Worm (Caenorhabditis elegans) whole organism, midembryonic: Measurements from ENCODE around the gene K07E3.1.

Experiments used
- T22C8.4 ChIP-seq: fragments of 200-800 bp; sonication (Bioruptor generic); IDR thresholded peaks from 2 replicates; pipeline ENCODE4 v1.3.6; 2022; ENCODE audit warnings: missing genetic modification characterization, missing compliant biosample characterization
- cog-1 ChIP-seq: sonication (generic microtip); optimal IDR thresholded peaks from 2 replicates; lab custom pipeline; 2016; ENCODE audit warnings: missing genetic modification characterization, missing compliant biosample characterization
- flt-1 ChIP-seq: fragments of 200-800 bp; sonication (Bioruptor generic); IDR thresholded peaks from 2 replicates; pipeline ENCODE4 v1.3.6; 2022; ENCODE audit warnings: missing genetic modification characterization, missing compliant biosample characterization
- klf-2 ChIP-seq: fragments of 200-800 bp; sonication (Bioruptor generic); conservative IDR thresholded peaks from 2 replicates; pipeline ENCODE4 v1.3.6; 2022; ENCODE audit warnings: missing genetic modification reagents, missing genetic modification characterization, missing compliant biosample characterization
- med-1 ChIP-seq: sonication (generic microtip); optimal IDR thresholded peaks from 2 replicates; lab custom pipeline; 2017; ENCODE audit warnings: missing genetic modification characterization, mild to moderate bottlenecking, missing compliant biosample characterization, antibody characterized with exemption, missing genetic modification reagents; ENCODE audit not compliant: insufficient read depth
- ref-1 ChIP-seq: fragments of 200-800 bp; sonication (Bioruptor generic); conservative IDR thresholded peaks from 2 replicates; pipeline ENCODE4 v1.3.6; 2022; ENCODE audit warnings: missing genetic modification reagents, missing genetic modification characterization, missing compliant biosample characterization
- tab-1 ChIP-seq: fragments of 200-800 bp; sonication (Bioruptor generic); IDR thresholded peaks from 2 replicates; pipeline ENCODE4 v1.3.6; 2022; ENCODE audit warnings: missing genetic modification characterization, missing compliant biosample characterization
- ztf-23 ChIP-seq: fragments of 200-800 bp; sonication (Bioruptor generic); IDR thresholded peaks from 2 replicates; pipeline ENCODE4 v1.3.6; 2022; ENCODE audit warnings: missing genetic modification reagents, missing genetic modification characterization, missing compliant biosample characterization
- ztf-29 ChIP-seq: fragments of 200-800 bp; sonication (Bioruptor generic); IDR thresholded peaks from 2 replicates; pipeline ENCODE4 v1.3.6; 2022; ENCODE audit warnings: missing genetic modification reagents, missing genetic modification characterization, missing compliant biosample characterization

K07E3.1 gene

DNA sequence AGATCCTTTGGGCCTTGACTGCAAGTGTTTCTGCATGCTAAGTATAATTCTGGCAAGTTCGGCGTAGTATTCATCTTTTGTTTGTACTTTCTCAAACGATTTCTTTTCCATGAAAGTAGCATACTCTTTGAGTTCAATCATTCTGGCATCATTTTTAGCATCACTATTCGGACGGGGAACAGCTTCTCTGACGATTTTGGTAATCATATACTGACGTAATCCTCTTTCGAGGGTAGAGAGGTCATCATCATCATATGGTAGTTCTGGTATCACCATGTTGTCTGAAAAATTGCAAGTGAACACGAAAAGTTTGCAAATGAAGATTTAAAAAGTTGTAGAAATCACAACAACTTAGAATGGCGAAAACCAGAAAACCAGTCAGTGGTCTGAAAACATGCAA lies 52.6 kb downstream of the K07E3.1 start, which contains the start of gene F22F1.3:
Gene F22F1.3, minus strand, starts transcription at position 281 of the 400 bp plus-strand sequence.
- TF ChIP-seq tab-1 (GFP tag; lab: Robert Waterston, UW) (no peak), cog-1 (tag; lab: Kevin White, UChicago) (no peak), med-1 (GFP tag; lab: Kevin White, UChicago) (no peak), ztf-23 (no peak), ref-1 (GFP tag; lab: Robert Waterston, UW) (no peak), ztf-29 (GFP tag; lab: Robert Waterston, UW) (no peak), klf-2 (GFP tag; lab: Robert Waterston, UW) (no peak), flt-1 (no peak), T22C8.4 (GFP tag; lab: Robert Waterston, UW) (no peak)

ce11 chrX:8163555-8163954 lies 53.3 kb downstream of the K07E3.1 start:
- no peak for TF ChIP-seq klf-2 (GFP tag; lab: Robert Waterston, UW)
- TF ChIP-seq flt-1: peak; percentile 26; the same call in 1 of the 2 replicates
- TF ChIP-seq T22C8.4 (GFP tag; lab: Robert Waterston, UW): 0 out of 2 replicates have a peak, but pooled peaks have one; percentile 26
- TF ChIP-seq ztf-23: 0 out of 2 replicates have a peak, but pooled peaks have one; percentile 8
